Fruit fly (Drosophila melanogaster) S2 (cell line): Measurements from ENCODE around the gene TotM.

ENCODE experiments used
- CG8478 ChIP-seq: fragments of >200 bp; optimal IDR thresholded peaks from 2 replicates; lab custom pipeline; 2018
- CTCF ChIP-seq, 2 experiments: fragments of >200 bp; optimal IDR thresholded peaks; 2 replicates each; lab custom pipeline; 2018

dm6 chr2L:5292977-5293513, 36.6 kb upstream of the TotM start:
- TF ChIP-seq CG8478 (lab: Kevin White, UChicago) (no peak), CTCF (optimal IDR thresholded peaks at IDR 0.05; lab: Kevin White, UChicago) (no peak)
